Worm (Caenorhabditis elegans): ENCODE data around the gene lec-9.
A peak's percentile ranks its signal among the peaks of the same experiment; 100 is the strongest.
"Not testable (repeated sequence)": the region's sequence is repeated elsewhere in the genome, so short reads cannot be mapped to it uniquely, and the experiment has no call there.

Gene lec-9

DNA sequence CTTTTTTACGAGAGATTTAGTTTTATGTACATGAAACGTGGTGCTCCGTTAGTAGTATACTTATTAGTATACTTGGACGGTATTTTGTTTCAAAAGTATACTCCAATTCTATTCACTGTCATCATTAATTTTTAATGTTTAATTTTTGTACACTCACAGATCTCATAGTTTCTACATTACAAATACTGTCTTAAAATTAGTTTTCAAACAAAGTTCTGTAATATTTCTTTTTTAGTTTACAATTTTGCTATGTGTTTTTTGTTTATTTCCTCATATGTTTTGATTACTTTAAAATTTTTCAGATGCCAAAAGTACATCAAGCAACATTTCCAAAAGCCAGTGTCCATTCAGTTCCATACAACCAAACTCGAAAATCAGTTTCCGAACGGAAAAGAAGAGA, 49.5 kb upstream of the lec-9 start, which contains the start of gene hlh-28:
Gene hlh-28 (plus strand): TSS at position 301 of the 400 bp plus-strand sequence.
- TF ChIP-seq F57A8.1 (GFP tag; optimal IDR thresholded peaks at IDR 0.05); ztf-28 (GFP tag; IDR thresholded peaks at IDR 0.05); F39B2.1 (GFP tag; IDR thresholded peaks at IDR 0.05): not testable (repeated sequence)

ce11 chrX:17553772-17554171, 46.5 kb upstream of the lec-9 start:
- TF ChIP-seq athp-1 (tag; optimal IDR thresholded peaks at IDR 0.05) (no peak), ztf-28 (GFP tag; IDR thresholded peaks at IDR 0.05) (no peak), ztf-25 (GFP tag; IDR thresholded peaks at IDR 0.05) (no peak), nfya-1 (tag; optimal IDR thresholded peaks at IDR 0.05; ENCODE audit: borderline replicate concordance, insufficient read depth) (no peak), lin-54 (GFP tag; optimal IDR thresholded peaks at IDR 0.05) (no peak), zfh-2 (GFP tag; conservative IDR thresholded peaks at IDR 0.05) (peak; percentile 64), dox-1 (GFP tag; IDR thresholded peaks at IDR 0.05) (no peak)

ce11 chrX:17562195-17562594, 38.1 kb upstream of the lec-9 start:
- TF ChIP-seq ceh-27 (GFP tag; optimal IDR thresholded peaks at IDR 0.05): peak; percentile 59
- TF ChIP-seq madf-8 (GFP tag; conservative IDR thresholded peaks at IDR 0.05): no peak

ce11 chrX:17563411-17563810, 36.9 kb upstream of the lec-9 start, which contains the start of gene F31A3.5:
Gene F31A3.5 (minus strand): TSS chrX:17563610.
- TF ChIP-seq egl-18 (GFP tag; IDR thresholded peaks at IDR 0.05) (no peak), ztf-6 (GFP tag; IDR thresholded peaks at IDR 0.05) (no peak), nhr-80 (tag; optimal IDR thresholded peaks at IDR 0.05) (peak; percentile 20)

- TF ChIP-seq lin-26 (GFP tag; IDR thresholded peaks at IDR 0.05): no peak
- TF ChIP-seq dox-1 (GFP tag; IDR thresholded peaks at IDR 0.05): no peak
- TF ChIP-seq Y56A3A.18 (GFP tag; IDR thresholded peaks at IDR 0.05): no peak
- TF ChIP-seq athp-1 (tag; optimal IDR thresholded peaks at IDR 0.05): no peak
- no peak for TF ChIP-seq B0336.3 (GFP tag; IDR thresholded peaks at IDR 0.05)
- no peak for TF ChIP-seq nfya-2 (GFP tag; IDR thresholded peaks at IDR 0.05)
- TF ChIP-seq lin-40 (tag; optimal IDR thresholded peaks at IDR 0.05): no peak
- TF ChIP-seq madf-10 (tag; optimal IDR thresholded peaks at IDR 0.05): no peak
- TF ChIP-seq ceh-91 (GFP tag; IDR thresholded peaks at IDR 0.05): no peak
- no peak for TF ChIP-seq egl-18 (GFP tag; IDR thresholded peaks at IDR 0.05)
- no peak for TF ChIP-seq atf-7 (tag; optimal IDR thresholded peaks at IDR 0.05)
- no peak for TF ChIP-seq C06A6.2 (GFP tag; conservative IDR thresholded peaks at IDR 0.05)
- TF ChIP-seq nfya-1 (tag; optimal IDR thresholded peaks at IDR 0.05; ENCODE audit: borderline replicate concordance, insufficient read depth): no peak
- TF ChIP-seq B0019.2 (GFP tag; conservative IDR thresholded peaks at IDR 0.05): no peak
- no peak for TF ChIP-seq gei-17 (GFP tag; optimal IDR thresholded peaks at IDR 0.05)
- no peak for TF ChIP-seq madf-6 (GFP tag; IDR thresholded peaks at IDR 0.05)
- no peak for TF ChIP-seq unc-130 (GFP tag; optimal IDR thresholded peaks at IDR 0.05)
- no peak for TF ChIP-seq aptf-3 (GFP tag; IDR thresholded peaks at IDR 0.05)
- TF ChIP-seq Y67H2A.10 (GFP tag; conservative IDR thresholded peaks at IDR 0.05): no peak
- TF ChIP-seq Y79H2A.3 (GFP tag; conservative IDR thresholded peaks at IDR 0.05): no peak
Measured at ce11 chrX:17567378-17567777, 32.9 kb upstream of the lec-9 start, which contains the start of gene F39B3.7. Gene F39B3.7 (minus strand): TSS chrX:17567478.

ce11 chrX:17579011-17579410, 21.3 kb upstream of the lec-9 start, which contains the start of gene F39B3.3:
Gene F39B3.3 (minus strand): TSS chrX:17579111.
- not testable (repeated sequence) for TF ChIP-seq hlh-12 (tag; optimal IDR thresholded peaks at IDR 0.05); ekl-4 (GFP tag; IDR thresholded peaks at IDR 0.05); ZK185.1 (tag; optimal IDR thresholded peaks at IDR 0.05; ENCODE audit: poor library complexity, severe bottlenecking)
